Worm (Caenorhabditis elegans) whole organism, midembryonic: ENCODE measurements around the gene nhr-264.
"Not testable (repeated sequence)": the region's sequence is repeated elsewhere in the genome, so short reads cannot be mapped to it uniquely, and the experiment has no call there.

Experiments
- cog-1 ChIP-seq: sonication (generic microtip); optimal IDR thresholded peaks from 2 replicates; lab custom pipeline; 2016; ENCODE audit warnings: missing genetic modification characterization, missing compliant biosample characterization
- flt-1 ChIP-seq: fragments of 200-800 bp; sonication (Bioruptor generic); IDR thresholded peaks from 2 replicates; pipeline ENCODE4 v1.3.6; 2022; ENCODE audit warnings: missing genetic modification characterization, missing compliant biosample characterization
- med-1 ChIP-seq: sonication (generic microtip); optimal IDR thresholded peaks from 2 replicates; lab custom pipeline; 2017; ENCODE audit warnings: missing genetic modification characterization, mild to moderate bottlenecking, missing compliant biosample characterization, antibody characterized with exemption, missing genetic modification reagents; ENCODE audit not compliant: insufficient read depth
- ref-1 ChIP-seq: fragments of 200-800 bp; sonication (Bioruptor generic); conservative IDR thresholded peaks from 2 replicates; pipeline ENCODE4 v1.3.6; 2022; ENCODE audit warnings: missing genetic modification reagents, missing genetic modification characterization, missing compliant biosample characterization
- tab-1 ChIP-seq: fragments of 200-800 bp; sonication (Bioruptor generic); IDR thresholded peaks from 2 replicates; pipeline ENCODE4 v1.3.6; 2022; ENCODE audit warnings: missing genetic modification characterization, missing compliant biosample characterization
- ztf-23 ChIP-seq: fragments of 200-800 bp; sonication (Bioruptor generic); IDR thresholded peaks from 2 replicates; pipeline ENCODE4 v1.3.6; 2022; ENCODE audit warnings: missing genetic modification reagents, missing genetic modification characterization, missing compliant biosample characterization
- ztf-29 ChIP-seq: fragments of 200-800 bp; sonication (Bioruptor generic); IDR thresholded peaks from 2 replicates; pipeline ENCODE4 v1.3.6; 2022; ENCODE audit warnings: missing genetic modification reagents, missing genetic modification characterization, missing compliant biosample characterization

- not testable (repeated sequence) for TF ChIP-seq ztf-23 (GFP tag; lab: Robert Waterston, UW); tab-1 (GFP tag; lab: Robert Waterston, UW); cog-1 (tag; lab: Kevin White, UChicago); flt-1 (GFP tag; lab: Robert Waterston, UW); med-1 (GFP tag; lab: Kevin White, UChicago); ztf-29 (GFP tag; lab: Robert Waterston, UW); ref-1
Measured at ce11 chrIV:9293825-9294224, at the start of gene nhr-264.
